Fruit fly (Drosophila melanogaster) whole organism, embryonic: Measurements from ENCODE around the gene CG2617.

Experiments
- Bdp1 ChIP-seq: fragments of 200-800 bp; sonication (Bioruptor generic); optimal IDR thresholded peaks from 3 replicates; lab custom pipeline; 2016; ENCODE audit warnings: missing biosample characterization, missing genetic modification characterization
- C15 ChIP-seq: fragments of 200-800 bp; sonication (Bioruptor generic); IDR thresholded peaks from 3 replicates; pipeline ENCODE4 v1.3.6; 2022; ENCODE audit warnings: missing biosample characterization, missing genetic modification characterization
- CG10209 ChIP-seq: fragments of 200-800 bp; sonication (Bioruptor generic); optimal IDR thresholded peaks from 3 replicates; lab custom pipeline; 2017; ENCODE audit warnings: missing biosample characterization, mild to moderate bottlenecking, missing genetic modification characterization, missing genetic modification reagents
- CG1024 ChIP-seq: fragments of 200-800 bp; sonication (Bioruptor generic); IDR thresholded peaks from 2 replicates; pipeline ENCODE4 v1.3.6; 2022; ENCODE audit warnings: missing biosample characterization, missing genetic modification characterization
- CG10274 ChIP-seq: fragments of 200-800 bp; sonication (Bioruptor generic); optimal IDR thresholded peaks from 3 replicates; lab custom pipeline; 2017; ENCODE audit warnings: missing biosample characterization, mild to moderate bottlenecking, missing genetic modification characterization
- CG10366 ChIP-seq: fragments of 200-800 bp; sonication (Bioruptor generic); IDR thresholded peaks from 2 replicates; pipeline ENCODE4 v1.3.6; 2022; ENCODE audit warnings: missing biosample characterization, missing genetic modification characterization
- CG10543 ChIP-seq: fragments of 200-800 bp; sonication (Bioruptor generic); optimal IDR thresholded peaks from 3 replicates; lab custom pipeline; 2017; ENCODE audit warnings: missing biosample characterization, mild to moderate bottlenecking, missing genetic modification characterization, moderate library complexity
- CG10565 ChIP-seq: fragments of 200-800 bp; sonication (Bioruptor generic); optimal IDR thresholded peaks from 3 replicates; lab custom pipeline; 2016; ENCODE audit warnings: missing biosample characterization, mild to moderate bottlenecking, missing genetic modification characterization
- CG10654 ChIP-seq: fragments of 200-800 bp; sonication (Bioruptor generic); optimal IDR thresholded peaks from 2 replicates; lab custom pipeline; 2016; ENCODE audit warnings: missing biosample characterization, missing genetic modification characterization
- CG11398 ChIP-seq: fragments of 200-800 bp; sonication (Bioruptor generic); optimal IDR thresholded peaks from 2 replicates; lab custom pipeline; 2016; ENCODE audit warnings: missing biosample characterization, missing genetic modification characterization
- CG11696 ChIP-seq: fragments of 200-800 bp; sonication (Bioruptor generic); IDR thresholded peaks from 2 replicates; pipeline ENCODE4 v1.3.6; 2022; ENCODE audit warnings: missing biosample characterization, missing genetic modification characterization
- CG12104 ChIP-seq: fragments of 200-800 bp; sonication (Bioruptor generic); optimal IDR thresholded peaks from 3 replicates; lab custom pipeline; 2016; ENCODE audit warnings: missing biosample characterization, missing genetic modification characterization
- CG12155 ChIP-seq: fragments of 200-800 bp; sonication (Bioruptor generic); optimal IDR thresholded peaks from 3 replicates; lab custom pipeline; 2016; ENCODE audit warnings: missing biosample characterization, missing genetic modification characterization
- CG12391 ChIP-seq: fragments of 200-800 bp; sonication (Bioruptor generic); optimal IDR thresholded peaks from 3 replicates; lab custom pipeline; 2018; ENCODE audit warnings: missing biosample characterization, mild to moderate bottlenecking, missing genetic modification characterization, moderate library complexity
- CG12659 ChIP-seq: fragments of 200-800 bp; sonication (Bioruptor generic); optimal IDR thresholded peaks from 3 replicates; lab custom pipeline; 2017; ENCODE audit warnings: mild to moderate bottlenecking, missing biosample characterization, missing genetic modification reagents, missing genetic modification characterization
- CG1602 ChIP-seq: fragments of 200-800 bp; sonication (Bioruptor generic); optimal IDR thresholded peaks from 3 replicates; lab custom pipeline; 2016; ENCODE audit warnings: missing biosample characterization, missing genetic modification characterization
- CG17186 ChIP-seq: fragments of 200-800 bp; sonication (Bioruptor generic); optimal IDR thresholded peaks from 3 replicates; lab custom pipeline; 2017; ENCODE audit warnings: missing biosample characterization, missing genetic modification reagents, missing genetic modification characterization
- CG18764 ChIP-seq: fragments of 200-800 bp; sonication (Bioruptor generic); optimal IDR thresholded peaks from 3 replicates; lab custom pipeline; 2016; ENCODE audit warnings: missing biosample characterization, missing genetic modification characterization
- CG2712 ChIP-seq: fragments of 200-800 bp; optimal IDR thresholded peaks from 3 replicates; lab custom pipeline; 2019; ENCODE audit warnings: missing biosample characterization, mild to moderate bottlenecking, missing genetic modification characterization, moderate library complexity
- CG3065 ChIP-seq: fragments of 200-800 bp; sonication (Bioruptor generic); optimal IDR thresholded peaks from 2 replicates; lab custom pipeline; 2016; ENCODE audit warnings: missing biosample characterization, missing genetic modification characterization
- CG31365 ChIP-seq: fragments of 200-800 bp; sonication (Bioruptor generic); optimal IDR thresholded peaks from 2 replicates; lab custom pipeline; 2018; ENCODE audit warnings: missing biosample characterization, mild to moderate bottlenecking, missing genetic modification characterization
- CG32767 ChIP-seq: fragments of 200-800 bp; sonication (Bioruptor generic); IDR thresholded peaks from 2 replicates; pipeline ENCODE4 v1.3.6; 2022; ENCODE audit warnings: missing biosample characterization, missing genetic modification characterization
- CG34422 ChIP-seq: fragments of 200-800 bp; sonication (Bioruptor generic); IDR thresholded peaks from 3 replicates; pipeline ENCODE4 v1.3.6; 2022; ENCODE audit warnings: missing biosample characterization, missing genetic modification characterization
- CG6791 ChIP-seq: fragments of 200-800 bp; sonication (Bioruptor generic); IDR thresholded peaks from 3 replicates; pipeline ENCODE4 v1.3.6; 2022; ENCODE audit warnings: missing biosample characterization, missing genetic modification characterization; ENCODE audit not compliant: partially characterized antibody
- CG7928 ChIP-seq: fragments of 200-800 bp; sonication (Bioruptor generic); optimal IDR thresholded peaks from 2 replicates; lab custom pipeline; 2017; ENCODE audit warnings: missing biosample characterization, mild to moderate bottlenecking, missing genetic modification characterization
- CG8089 ChIP-seq: fragments of 200-800 bp; sonication (Bioruptor generic); optimal IDR thresholded peaks from 3 replicates; lab custom pipeline; 2016; ENCODE audit warnings: missing biosample characterization, missing genetic modification characterization
- CG9609 ChIP-seq: fragments of 200-800 bp; sonication (Bioruptor generic); optimal IDR thresholded peaks from 3 replicates; lab custom pipeline; 2016; ENCODE audit warnings: missing biosample characterization, missing genetic modification characterization
- CG9727 ChIP-seq: fragments of 200-800 bp; sonication (Bioruptor generic); optimal IDR thresholded peaks from 3 replicates; lab custom pipeline; 2017; ENCODE audit warnings: missing biosample characterization, mild to moderate bottlenecking, missing genetic modification characterization
- CHES-1-like ChIP-seq: fragments of 200-800 bp; sonication (Bioruptor generic); optimal IDR thresholded peaks from 2 replicates; lab custom pipeline; 2016; ENCODE audit warnings: missing biosample characterization, missing genetic modification characterization
- Camta ChIP-seq: fragments of 200-800 bp; sonication (Bioruptor generic); optimal IDR thresholded peaks from 2 replicates; lab custom pipeline; 2016; ENCODE audit warnings: missing biosample characterization, missing genetic modification characterization
- D19B ChIP-seq: fragments of 200-800 bp; sonication (Bioruptor generic); optimal IDR thresholded peaks from 2 replicates; lab custom pipeline; 2017; ENCODE audit warnings: missing biosample characterization, mild to moderate bottlenecking, missing genetic modification characterization
- Dek ChIP-seq: fragments of 200-800 bp; sonication (Bioruptor generic); optimal IDR thresholded peaks from 3 replicates; lab custom pipeline; 2019; ENCODE audit warnings: missing biosample characterization, mild to moderate bottlenecking, missing genetic modification characterization, moderate library complexity
- Doc2 ChIP-seq: fragments of 200-800 bp; sonication (Bioruptor generic); IDR thresholded peaks from 2 replicates; pipeline ENCODE4 v1.3.6; 2022; ENCODE audit warnings: missing biosample characterization, missing genetic modification characterization
- Elba2 ChIP-seq: fragments of 200-800 bp; sonication (Bioruptor generic); optimal IDR thresholded peaks from 3 replicates; lab custom pipeline; 2016; ENCODE audit warnings: missing biosample characterization, missing genetic modification characterization
- Ets97D ChIP-seq: fragments of 200-800 bp; sonication (Bioruptor generic); optimal IDR thresholded peaks from 3 replicates; lab custom pipeline; 2016; ENCODE audit warnings: missing biosample characterization, missing genetic modification characterization
- Fer2 ChIP-seq: fragments of 200-800 bp; sonication (Bioruptor generic); optimal IDR thresholded peaks from 2 replicates; lab custom pipeline; 2018; ENCODE audit warnings: missing biosample characterization, mild to moderate bottlenecking, missing genetic modification characterization, moderate library complexity
- Hmr ChIP-seq: fragments of 200-800 bp; sonication (Bioruptor generic); optimal IDR thresholded peaks from 3 replicates; lab custom pipeline; 2017; ENCODE audit warnings: mild to moderate bottlenecking, missing biosample characterization, missing genetic modification reagents, missing genetic modification characterization
- Hsf ChIP-seq: fragments of 200-800 bp; sonication (Bioruptor generic); optimal IDR thresholded peaks from 3 replicates; lab custom pipeline; 2016; ENCODE audit warnings: missing biosample characterization, missing genetic modification characterization
- abd-A ChIP-seq: fragments of 200-800 bp; sonication (Bioruptor generic); optimal IDR thresholded peaks from 3 replicates; lab custom pipeline; 2019; ENCODE audit warnings: missing biosample characterization, mild to moderate bottlenecking, missing genetic modification characterization, moderate library complexity
- eyg ChIP-seq: fragments of 200-800 bp; sonication (Bioruptor generic); optimal IDR thresholded peaks from 3 replicates; lab custom pipeline; 2016; ENCODE audit warnings: missing biosample characterization, missing genetic modification characterization
- insv ChIP-seq, 2 experiments: fragments of 200-800 bp; sonication (Bioruptor generic); optimal IDR thresholded peaks; 3 replicates each; lab custom pipeline; 2016 to 2018; ENCODE audit warnings: missing biosample characterization in 2 of 2, missing genetic modification characterization in 2 of 2
- inv ChIP-seq: fragments of 200-800 bp; sonication (Bioruptor generic); IDR thresholded peaks from 2 replicates; pipeline ENCODE4 v1.3.6; 2022; ENCODE audit warnings: missing biosample characterization, missing genetic modification characterization; ENCODE audit not compliant: partially characterized antibody
- ken ChIP-seq: fragments of 200-800 bp; sonication (Bioruptor generic); IDR thresholded peaks from 3 replicates; pipeline ENCODE4 v1.3.6; 2022; ENCODE audit warnings: missing biosample characterization, missing genetic modification characterization
- nmo ChIP-seq: fragments of 200-800 bp; sonication (Bioruptor generic); optimal IDR thresholded peaks from 2 replicates; lab custom pipeline; 2018; ENCODE audit warnings: missing biosample characterization, mild to moderate bottlenecking, missing genetic modification characterization, moderate library complexity
- phol ChIP-seq: fragments of 200-800 bp; sonication (Bioruptor generic); optimal IDR thresholded peaks from 3 replicates; lab custom pipeline; 2018; ENCODE audit warnings: missing biosample characterization, mild to moderate bottlenecking, missing genetic modification characterization, moderate library complexity
- shn ChIP-seq: fragments of 200-800 bp; sonication (Bioruptor generic); optimal IDR thresholded peaks from 3 replicates; lab custom pipeline; 2016; ENCODE audit warnings: missing biosample characterization, missing genetic modification characterization
- so ChIP-seq: fragments of 200-800 bp; sonication (Bioruptor generic); IDR thresholded peaks from 3 replicates; pipeline ENCODE4 v1.3.6; 2022; ENCODE audit warnings: missing biosample characterization, missing genetic modification characterization
- sug ChIP-seq: fragments of 200-800 bp; optimal IDR thresholded peaks from 2 replicates; lab custom pipeline; 2019; ENCODE audit warnings: missing biosample characterization, mild to moderate bottlenecking, missing genetic modification characterization, moderate library complexity
- tio ChIP-seq: fragments of 200-800 bp; sonication (Bioruptor generic); optimal IDR thresholded peaks from 2 replicates; lab custom pipeline; 2017; ENCODE audit warnings: missing biosample characterization, missing genetic modification characterization, inconsistent platforms
- trem ChIP-seq: fragments of 200-800 bp; optimal IDR thresholded peaks from 3 replicates; lab custom pipeline; 2019; ENCODE audit warnings: missing biosample characterization, mild to moderate bottlenecking, missing genetic modification characterization, moderate library complexity
- wek ChIP-seq: fragments of 200-800 bp; sonication (Bioruptor generic); optimal IDR thresholded peaks from 3 replicates; lab custom pipeline; 2018; ENCODE audit warnings: missing biosample characterization, mild to moderate bottlenecking, missing genetic modification characterization, moderate library complexity

CG2617 gene

DNA sequence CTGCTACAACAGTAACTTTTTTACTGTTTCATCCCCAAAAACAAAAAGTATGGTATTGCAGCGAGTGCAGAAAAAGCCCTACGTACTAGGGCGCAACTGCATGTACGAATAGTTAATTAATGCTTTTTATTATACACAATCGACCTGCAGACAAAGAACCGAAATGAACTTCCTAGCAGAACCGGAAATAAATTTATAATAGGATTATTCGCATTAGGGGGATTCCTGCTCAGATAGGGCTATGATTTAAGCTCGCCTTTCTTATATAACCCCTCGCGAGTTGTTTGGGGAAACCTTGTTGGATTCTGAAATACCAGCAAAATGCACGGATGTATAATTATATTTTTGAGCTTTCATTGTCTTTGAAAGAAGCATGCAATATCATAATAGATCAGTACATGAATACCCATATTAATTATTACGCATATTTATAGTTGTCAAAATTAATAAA, 495 bp upstream of the CG2617 start, which contains the start of gene Cen (continued):
- no peak for TF ChIP-seq CG6791 (GFP tag; lab: Robert Waterston, UW)
- TF ChIP-seq so (GFP tag; lab: Robert Waterston, UW): no peak
- TF ChIP-seq wek (GFP tag; lab: Kevin White, UChicago): peak; percentile 86
- TF ChIP-seq phol (tag; lab: Kevin White, UChicago): peak; percentile 20
- TF ChIP-seq D19B (GFP tag; lab: Kevin White, UChicago): no peak
- TF ChIP-seq Hmr (GFP tag; lab: Kevin White, UChicago): peak; percentile 43
- no peak for TF ChIP-seq abd-A (tag; lab: Kevin White, UChicago)
- no peak for TF ChIP-seq Elba2 (GFP tag; lab: Kevin White, UChicago)
- TF ChIP-seq CG31365 (tag; lab: Kevin White, UChicago): no peak
- TF ChIP-seq CG10543 (GFP tag; lab: Kevin White, UChicago): no peak
- no peak for TF ChIP-seq Dek (tag; lab: Kevin White, UChicago)
- peak; percentile 30 for TF ChIP-seq CG1602 (GFP tag; lab: Kevin White, UChicago)
- no peak for TF ChIP-seq Doc2 (GFP tag; lab: Robert Waterston, UW)
- no peak for TF ChIP-seq CHES-1-like (GFP tag; lab: Kevin White, UChicago)
- TF ChIP-seq CG11398: no peak
- TF ChIP-seq insv (GFP tag; optimal IDR thresholded peaks at IDR 0.05; lab: Kevin White, UChicago): no peak
- TF ChIP-seq CG12659 (GFP tag; lab: Kevin White, UChicago): peak; percentile 47
- TF ChIP-seq CG10654 (GFP tag; lab: Kevin White, UChicago): no peak
- peak; percentile 18 for TF ChIP-seq CG10209 (GFP tag; lab: Kevin White, UChicago)
- peak; percentile 48 for TF ChIP-seq Hsf (GFP tag; lab: Kevin White, UChicago)
- peak; percentile 63; the same call in 1 of the 3 replicates for TF ChIP-seq ken (GFP tag; lab: Robert Waterston, UW)
- TF ChIP-seq Fer2: no peak
- TF ChIP-seq CG34422 (GFP tag; lab: Robert Waterston, UW): no peak
- TF ChIP-seq C15 (GFP tag; lab: Robert Waterston, UW): no peak
- TF ChIP-seq CG18764 (GFP tag; lab: Kevin White, UChicago): no peak
- TF ChIP-seq CG12104 (GFP tag; lab: Kevin White, UChicago): peak; percentile 30
- peak; percentile 46 for TF ChIP-seq tio (GFP tag; lab: Kevin White, UChicago)
- TF ChIP-seq Camta (GFP tag; lab: Kevin White, UChicago): peak; percentile 48
- TF ChIP-seq sug (tag; lab: Kevin White, UChicago): no peak
- no peak for TF ChIP-seq inv
- TF ChIP-seq CG11696 (GFP tag; lab: Robert Waterston, UW): no peak
- peak; percentile 58 for TF ChIP-seq Ets97D
- TF ChIP-seq CG10274 (GFP tag; lab: Kevin White, UChicago): no peak
- 0 out of 2 replicates have a peak, but pooled peaks have one; percentile 20 for TF ChIP-seq CG1024 (GFP tag; lab: Robert Waterston, UW)
- TF ChIP-seq CG12391 (tag; lab: Kevin White, UChicago): peak; percentile 51
- peak; percentile 0 for TF ChIP-seq CG9609 (GFP tag; lab: Kevin White, UChicago)
- TF ChIP-seq CG12155 (GFP tag; lab: Kevin White, UChicago): peak; percentile 26
- TF ChIP-seq shn (GFP tag; lab: Kevin White, UChicago): peak; percentile 27
- TF ChIP-seq CG32767 (GFP tag; lab: Robert Waterston, UW): no peak
- TF ChIP-seq trem (tag; lab: Kevin White, UChicago): peak; percentile 13
- TF ChIP-seq CG10366 (GFP tag; lab: Robert Waterston, UW): peak; percentile 47
- TF ChIP-seq Bdp1 (GFP tag; lab: Kevin White, UChicago): no peak
- no peak for TF ChIP-seq CG2712 (tag; lab: Kevin White, UChicago)
- no peak for TF ChIP-seq CG3065 (GFP tag; lab: Kevin White, UChicago)
- peak; percentile 54 for TF ChIP-seq nmo (GFP tag; lab: Kevin White, UChicago)
- no peak for TF ChIP-seq CG9727 (GFP tag; lab: Kevin White, UChicago)
- TF ChIP-seq CG10565 (GFP tag; lab: Kevin White, UChicago): no peak
- TF ChIP-seq CG17186 (GFP tag; lab: Kevin White, UChicago): no peak
- peak; percentile 13 for TF ChIP-seq eyg (GFP tag; lab: Kevin White, UChicago)
- TF ChIP-seq CG8089 (GFP tag; lab: Kevin White, UChicago): peak; percentile 10
- no peak for TF ChIP-seq CG7928 (GFP tag; lab: Kevin White, UChicago)
